Fruit fly (Drosophila melanogaster) whole organism, embryonic: ENCODE measurements around the gene Oatp26F.
A peak's percentile ranks its signal among the peaks of the same experiment; 100 is the strongest.

Experiments
- Bgb ChIP-seq: fragments of 200-800 bp; sonication (Bioruptor generic); IDR thresholded peaks from 2 replicates; pipeline ENCODE4 v1.3.6; 2022; ENCODE audit warnings: missing biosample characterization, missing genetic modification characterization; ENCODE audit not compliant: partially characterized antibody
- CG10366 ChIP-seq: fragments of 200-800 bp; sonication (Bioruptor generic); IDR thresholded peaks from 2 replicates; pipeline ENCODE4 v1.3.6; 2022; ENCODE audit warnings: missing biosample characterization, missing genetic modification characterization
- CG10543 ChIP-seq: fragments of 200-800 bp; sonication (Bioruptor generic); optimal IDR thresholded peaks from 3 replicates; lab custom pipeline; 2017; ENCODE audit warnings: missing biosample characterization, mild to moderate bottlenecking, missing genetic modification characterization, moderate library complexity
- CG11398 ChIP-seq: fragments of 200-800 bp; sonication (Bioruptor generic); optimal IDR thresholded peaks from 2 replicates; lab custom pipeline; 2016; ENCODE audit warnings: missing biosample characterization, missing genetic modification characterization
- CG12236 ChIP-seq: fragments of 200-800 bp; sonication (Bioruptor generic); optimal IDR thresholded peaks from 2 replicates; lab custom pipeline; 2016; ENCODE audit warnings: missing biosample characterization, missing genetic modification characterization
- CG1233 ChIP-seq: fragments of 200-800 bp; sonication (Bioruptor generic); optimal IDR thresholded peaks from 4 replicates; lab custom pipeline; 2018; ENCODE audit warnings: missing biosample characterization, mild to moderate bottlenecking, missing genetic modification characterization
- CG14014 ChIP-seq: fragments of 200-800 bp; sonication (Bioruptor generic); IDR thresholded peaks from 2 replicates; pipeline ENCODE4 v1.3.6; 2022; ENCODE audit warnings: missing biosample characterization, missing genetic modification characterization
- CG14667 ChIP-seq: fragments of 200-800 bp; sonication (Bioruptor generic); IDR thresholded peaks from 2 replicates; pipeline ENCODE4 v1.3.6; 2022; ENCODE audit warnings: missing biosample characterization, missing genetic modification characterization
- CG14965 ChIP-seq: fragments of 200-800 bp; sonication (Bioruptor generic); optimal IDR thresholded peaks from 2 replicates; lab custom pipeline; 2016; ENCODE audit warnings: missing biosample characterization, missing genetic modification characterization, borderline replicate concordance
- CG15514 ChIP-seq: fragments of 200-800 bp; sonication (Bioruptor generic); optimal IDR thresholded peaks from 3 replicates; lab custom pipeline; 2017; ENCODE audit warnings: missing biosample characterization, missing genetic modification characterization, mild to moderate bottlenecking, moderate library complexity, missing genetic modification reagents
- CG1603 ChIP-seq: fragments of 200-800 bp; sonication (Bioruptor generic); optimal IDR thresholded peaks from 2 replicates; lab custom pipeline; 2019; ENCODE audit warnings: missing biosample characterization, mild to moderate bottlenecking, missing genetic modification characterization, moderate library complexity
- CG16779 ChIP-seq: fragments of 200-800 bp; sonication (Bioruptor generic); IDR thresholded peaks from 2 replicates; pipeline ENCODE4 v1.3.6; 2022; ENCODE audit warnings: missing biosample characterization, missing genetic modification characterization
- CG17361 ChIP-seq: fragments of 200-800 bp; sonication (Bioruptor generic); IDR thresholded peaks from 3 replicates; pipeline ENCODE4 v1.3.6; 2022; ENCODE audit warnings: missing biosample characterization, missing genetic modification characterization
- CG2875 ChIP-seq: fragments of 200-800 bp; sonication (Bioruptor generic); optimal IDR thresholded peaks from 2 replicates; lab custom pipeline; 2017; ENCODE audit warnings: missing biosample characterization, mild to moderate bottlenecking, missing genetic modification characterization, missing genetic modification reagents
- CG30020 ChIP-seq: fragments of 200-800 bp; optimal IDR thresholded peaks from 2 replicates; lab custom pipeline; 2019; ENCODE audit warnings: missing biosample characterization, mild to moderate bottlenecking, missing genetic modification characterization, moderate library complexity
- CG8388 ChIP-seq: fragments of 200-800 bp; sonication (Bioruptor generic); optimal IDR thresholded peaks from 2 replicates; lab custom pipeline; 2019; ENCODE audit warnings: missing biosample characterization, mild to moderate bottlenecking, missing genetic modification characterization, moderate library complexity
- CkIIα-i1 ChIP-seq: fragments of 200-800 bp; sonication (Bioruptor generic); IDR thresholded peaks from 2 replicates; pipeline ENCODE4 v1.3.6; 2022; ENCODE audit warnings: missing biosample characterization, missing genetic modification characterization
- Eip74EF ChIP-seq, 2 experiments: fragments of 200-800 bp in 1 of 2; fragments of >200 bp in 1 of 2; sonication (Bioruptor generic) in 1 of 2; optimal IDR thresholded peaks; 2 replicates each; lab custom pipeline; 2017 to 2019; ENCODE audit warnings: missing biosample characterization in 2 of 2, missing genetic modification characterization in 2 of 2, mild to moderate bottlenecking in 1 of 2, moderate library complexity in 1 of 2
- GATAe ChIP-seq: fragments of 200-800 bp; sonication (Bioruptor generic); conservative IDR thresholded peaks from 2 replicates; pipeline ENCODE4 v1.3.6; 2022; ENCODE audit warnings: missing biosample characterization, missing genetic modification characterization
- Hand ChIP-seq: fragments of 200-800 bp; sonication (Bioruptor generic); optimal IDR thresholded peaks from 2 replicates; lab custom pipeline; 2017; ENCODE audit warnings: mild to moderate bottlenecking, missing biosample characterization, missing genetic modification reagents, missing genetic modification characterization
- HmgZ ChIP-seq: fragments of 200-800 bp; sonication (Bioruptor generic); optimal IDR thresholded peaks from 2 replicates; lab custom pipeline; 2018; ENCODE audit warnings: missing biosample characterization, mild to moderate bottlenecking, missing genetic modification characterization
- Hr39 ChIP-seq: fragments of >200 bp; optimal IDR thresholded peaks from 2 replicates; lab custom pipeline; 2017
- Lim3 ChIP-seq: fragments of 200-800 bp; sonication (Bioruptor generic); IDR thresholded peaks from 2 replicates; pipeline ENCODE4 v1.3.6; 2022; ENCODE audit warnings: missing biosample characterization, missing genetic modification characterization
- Nf-YA ChIP-seq: fragments of 200-800 bp; sonication (Bioruptor generic); IDR thresholded peaks from 2 replicates; pipeline ENCODE4 v1.3.6; 2022; ENCODE audit warnings: missing biosample characterization, missing genetic modification characterization
- Oli ChIP-seq: fragments of 200-800 bp; sonication (Bioruptor generic); optimal IDR thresholded peaks from 2 replicates; lab custom pipeline; 2018; ENCODE audit warnings: missing biosample characterization, mild to moderate bottlenecking, missing genetic modification characterization, moderate library complexity
- Six4 ChIP-seq: fragments of 200-800 bp; sonication (Bioruptor generic); optimal IDR thresholded peaks from 2 replicates; lab custom pipeline; 2016; ENCODE audit warnings: missing biosample characterization, missing genetic modification characterization
- Sry-δ ChIP-seq: fragments of 200-800 bp; sonication (Bioruptor generic); optimal IDR thresholded peaks from 2 replicates; lab custom pipeline; 2016; ENCODE audit warnings: missing biosample characterization, missing genetic modification characterization
- Xbp1 ChIP-seq: fragments of 200-800 bp; sonication (Bioruptor generic); optimal IDR thresholded peaks from 3 replicates; lab custom pipeline; 2016; ENCODE audit warnings: missing biosample characterization, mild to moderate bottlenecking, missing genetic modification characterization
- ab ChIP-seq: fragments of 200-800 bp; sonication (Bioruptor generic); optimal IDR thresholded peaks from 2 replicates; lab custom pipeline; 2016; ENCODE audit warnings: missing biosample characterization, missing genetic modification characterization
- az2 ChIP-seq: fragments of 200-800 bp; sonication (Bioruptor generic); optimal IDR thresholded peaks from 3 replicates; lab custom pipeline; 2016; ENCODE audit warnings: missing biosample characterization, missing genetic modification characterization
- bigmax ChIP-seq: fragments of 200-800 bp; sonication (Bioruptor generic); optimal IDR thresholded peaks from 2 replicates; lab custom pipeline; 2018; ENCODE audit warnings: missing biosample characterization, mild to moderate bottlenecking, missing genetic modification characterization
- bsh ChIP-seq, 2 experiments: fragments of 200-800 bp; sonication (Bioruptor generic); optimal IDR thresholded peaks; 2 replicates each; lab custom pipeline; 2017 to 2018; ENCODE audit warnings: mild to moderate bottlenecking in 2 of 2, missing biosample characterization in 2 of 2, missing genetic modification characterization in 2 of 2, moderate library complexity in 1 of 2
- btn ChIP-seq: fragments of 200-800 bp; sonication (Bioruptor generic); optimal IDR thresholded peaks from 2 replicates; lab custom pipeline; 2016; ENCODE audit warnings: missing biosample characterization, missing genetic modification characterization
- chif ChIP-seq, 2 experiments: fragments of 200-800 bp; sonication (Bioruptor generic); optimal IDR thresholded peaks; 3 replicates each; lab custom pipeline; 2016; ENCODE audit warnings: missing biosample characterization in 2 of 2, missing genetic modification characterization in 2 of 2
- ci ChIP-seq: fragments of 200-800 bp; sonication (Bioruptor generic); IDR thresholded peaks from 3 replicates; pipeline ENCODE4 v1.3.6; 2022; ENCODE audit warnings: missing biosample characterization, missing genetic modification characterization
- crc ChIP-seq: fragments of 200-800 bp; sonication (Bioruptor generic); optimal IDR thresholded peaks from 2 replicates; lab custom pipeline; 2016; ENCODE audit warnings: missing biosample characterization, missing genetic modification characterization
- crol ChIP-seq: fragments of 200-800 bp; sonication (Bioruptor generic); IDR thresholded peaks from 2 replicates; pipeline ENCODE4 v1.3.6; 2022; ENCODE audit warnings: missing biosample characterization, missing genetic modification characterization
- dmrt99B ChIP-seq: fragments of 200-800 bp; sonication (Bioruptor generic); optimal IDR thresholded peaks from 2 replicates; lab custom pipeline; 2018; ENCODE audit warnings: missing biosample characterization, mild to moderate bottlenecking, missing genetic modification characterization, moderate library complexity
- fd102C ChIP-seq: fragments of 200-800 bp; sonication (Bioruptor generic); optimal IDR thresholded peaks from 2 replicates; lab custom pipeline; 2018; ENCODE audit warnings: missing biosample characterization, mild to moderate bottlenecking, missing genetic modification characterization, moderate library complexity
- gcm ChIP-seq: fragments of 200-800 bp; sonication (Bioruptor generic); optimal IDR thresholded peaks from 2 replicates; lab custom pipeline; 2019; ENCODE audit warnings: missing biosample characterization, mild to moderate bottlenecking, missing genetic modification characterization, moderate library complexity
- gro ChIP-seq: fragments of 200-800 bp; sonication (Bioruptor generic); optimal IDR thresholded peaks from 2 replicates; lab custom pipeline; 2016; ENCODE audit warnings: missing biosample characterization, missing genetic modification characterization
- gsb ChIP-seq: fragments of 200-800 bp; sonication (Bioruptor generic); IDR thresholded peaks from 2 replicates; pipeline ENCODE4 v1.3.6; 2022; ENCODE audit warnings: missing biosample characterization, missing genetic modification characterization
- hbn ChIP-seq: fragments of 200-800 bp; sonication (Bioruptor generic); IDR thresholded peaks from 2 replicates; pipeline ENCODE4 v1.3.6; 2022; ENCODE audit warnings: missing biosample characterization, missing genetic modification characterization; ENCODE audit not compliant: partially characterized antibody
- lilli ChIP-seq: fragments of 200-800 bp; sonication (Bioruptor generic); optimal IDR thresholded peaks from 3 replicates; lab custom pipeline; 2016; ENCODE audit warnings: missing biosample characterization, missing genetic modification characterization
- nmo ChIP-seq: fragments of 200-800 bp; sonication (Bioruptor generic); optimal IDR thresholded peaks from 2 replicates; lab custom pipeline; 2018; ENCODE audit warnings: missing biosample characterization, mild to moderate bottlenecking, missing genetic modification characterization, moderate library complexity
- pho ChIP-seq: fragments of 200-800 bp; sonication (Bioruptor generic); optimal IDR thresholded peaks from 2 replicates; lab custom pipeline; 2016; ENCODE audit warnings: missing biosample characterization, missing genetic modification characterization
- shn ChIP-seq: fragments of 200-800 bp; sonication (Bioruptor generic); optimal IDR thresholded peaks from 3 replicates; lab custom pipeline; 2016; ENCODE audit warnings: missing biosample characterization, missing genetic modification characterization
- slp2 ChIP-seq: fragments of 200-800 bp; sonication (Bioruptor generic); optimal IDR thresholded peaks from 2 replicates; lab custom pipeline; 2016; ENCODE audit warnings: missing biosample characterization, missing genetic modification characterization
- so ChIP-seq: fragments of 200-800 bp; sonication (Bioruptor generic); IDR thresholded peaks from 3 replicates; pipeline ENCODE4 v1.3.6; 2022; ENCODE audit warnings: missing biosample characterization, missing genetic modification characterization
- tin ChIP-seq: fragments of 200-800 bp; sonication (Bioruptor generic); optimal IDR thresholded peaks from 3 replicates; lab custom pipeline; 2016; ENCODE audit warnings: missing biosample characterization, missing genetic modification characterization

Oatp26F gene

DNA sequence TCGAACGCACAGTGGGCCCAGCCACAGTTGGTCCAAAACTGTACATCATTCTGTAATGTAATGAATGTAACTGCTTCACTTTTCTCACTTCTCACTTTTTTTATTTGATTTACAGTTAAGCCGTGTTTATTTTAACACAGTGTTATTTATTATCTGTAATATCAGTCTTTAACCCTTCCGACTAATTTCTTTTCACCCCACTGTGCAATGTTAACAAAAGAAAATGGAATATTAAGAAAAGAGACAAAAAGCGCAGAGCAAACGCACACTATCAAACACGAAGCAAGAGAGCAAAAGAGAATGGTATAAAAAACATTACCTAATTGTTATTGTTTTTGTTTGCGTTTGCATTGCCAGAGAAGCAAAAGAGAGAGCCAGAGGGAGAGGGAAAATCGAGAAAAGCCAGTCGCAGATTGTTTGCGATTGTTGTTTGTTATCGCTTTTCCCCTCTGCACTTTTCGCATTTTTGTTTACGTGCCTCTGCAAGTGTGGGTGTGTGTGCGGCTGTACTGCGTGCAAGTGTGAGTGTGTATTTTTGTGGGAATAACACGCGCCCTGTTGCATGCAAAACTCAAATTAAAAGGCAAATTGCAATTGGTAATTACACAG, 15.0 kb upstream of the Oatp26F start (continued):
- TF ChIP-seq pho (GFP tag; lab: Kevin White, UChicago) (peak; percentile 97), CG1603 (tag; lab: Kevin White, UChicago) (peak; percentile 98), crc (peak; percentile 98), shn (GFP tag; lab: Kevin White, UChicago) (peak; percentile 98), Xbp1 (peak; percentile 99), ab (peak; percentile 96), chif (GFP tag; optimal IDR thresholded peaks at IDR 0.05; lab: Kevin White, UChicago) (peak; percentile 98 to 99), Sry-δ (GFP tag; lab: Kevin White, UChicago) (peak; percentile 70), CkIIα-i1 (peak; percentile 86), Lim3 (peak; percentile 91), ci (peak; percentile 99), HmgZ (peak; percentile 99), tin (peak; percentile 99), gro (GFP tag; lab: Kevin White, UChicago) (peak; percentile 98), CG12236 (GFP tag; lab: Kevin White, UChicago) (peak; percentile 98), dmrt99B (tag; lab: Kevin White, UChicago) (peak; percentile 99), Oli (tag; lab: Kevin White, UChicago) (peak; percentile 99), CG14965 (peak; percentile 85), CG11398 (GFP tag; lab: Kevin White, UChicago) (peak; percentile 99), slp2 (GFP tag; lab: Kevin White, UChicago) (peak; percentile 98), CG14667 (GFP tag; lab: Robert Waterston, UW) (peak; percentile 94), gsb (GFP tag; lab: Robert Waterston, UW) (peak; percentile 94), CG8388 (GFP tag; lab: Kevin White, UChicago) (peak; percentile 99), Six4 (GFP tag; lab: Kevin White, UChicago) (peak; percentile 99), CG17361 (GFP tag; lab: Robert Waterston, UW) (peak; percentile 98), CG10366 (GFP tag; lab: Robert Waterston, UW) (peak; percentile 97), so (GFP tag; lab: Robert Waterston, UW) (peak; percentile 97), gcm (GFP tag; lab: Kevin White, UChicago) (peak; percentile 99), CG30020 (tag; lab: Kevin White, UChicago) (peak; percentile 86), GATAe (peak; percentile 87), CG16779 (GFP tag; lab: Robert Waterston, UW) (peak; percentile 93), CG15514 (GFP tag; lab: Kevin White, UChicago) (peak; percentile 94), CG10543 (GFP tag; lab: Kevin White, UChicago) (peak; percentile 97), CG1233 (peak; percentile 98), Eip74EF (GFP tag; optimal IDR thresholded peaks at IDR 0.05; lab: Kevin White, UChicago) (peak in 1 of 2 experiments; percentile 99), btn (GFP tag; lab: Kevin White, UChicago) (peak; percentile 98), CG2875 (GFP tag; lab: Kevin White, UChicago) (peak; percentile 99), bigmax (GFP tag; lab: Kevin White, UChicago) (peak; percentile 70), hbn (GFP tag; lab: Robert Waterston, UW) (0 out of 2 replicates have a peak, but pooled peaks have one; percentile 17), az2 (GFP tag; lab: Kevin White, UChicago) (peak; percentile 99), CG14014 (GFP tag; lab: Robert Waterston, UW) (peak; percentile 98), bsh (GFP tag; optimal IDR thresholded peaks at IDR 0.05; lab: Kevin White, UChicago) (peak; percentile 92 to 99), crol (GFP tag; lab: Robert Waterston, UW) (peak; percentile 68), Nf-YA (peak; percentile 94), nmo (peak; percentile 98), lilli (peak; percentile 98), Bgb (GFP tag; lab: Robert Waterston, UW) (peak; percentile 52; the same call in 1 of the 2 replicates), Hand (peak; percentile 95), Hr39 (lab: Kevin White, UChicago) (no peak), fd102C (GFP tag; lab: Kevin White, UChicago) (peak; percentile 93)
